Fruit fly (Drosophila melanogaster) whole organism, pupa: ENCODE measurements around the gene Prp16.

Experiments
- CG10348 ChIP-seq: fragments of 200-800 bp; sonication (Bioruptor generic); IDR thresholded peaks from 2 replicates; pipeline ENCODE4 v1.3.6; 2022; ENCODE audit warnings: missing biosample characterization, missing genetic modification characterization
- CG12605 ChIP-seq: fragments of 200-800 bp; sonication (Bioruptor generic); IDR thresholded peaks from 2 replicates; pipeline ENCODE4 v1.3.6; 2022; ENCODE audit warnings: missing biosample characterization, missing genetic modification characterization
- CG13204 ChIP-seq: fragments of 200-800 bp; sonication (Bioruptor generic); optimal IDR thresholded peaks from 2 replicates; lab custom pipeline; 2018; ENCODE audit warnings: missing biosample characterization, mild to moderate bottlenecking, missing genetic modification characterization, moderate library complexity
- CG17806 ChIP-seq: fragments of 200-800 bp; sonication (Bioruptor generic); optimal IDR thresholded peaks from 2 replicates; lab custom pipeline; 2018; ENCODE audit warnings: missing biosample characterization, mild to moderate bottlenecking, missing genetic modification characterization, moderate library complexity
- CG32121 ChIP-seq: fragments of 200-800 bp; sonication (Bioruptor generic); IDR thresholded peaks from 2 replicates; pipeline ENCODE4 v1.3.6; 2022; ENCODE audit warnings: missing biosample characterization, missing genetic modification characterization
- CG34367 ChIP-seq: fragments of 200-800 bp; sonication (Bioruptor generic); optimal IDR thresholded peaks from 2 replicates; lab custom pipeline; 2018; ENCODE audit warnings: missing biosample characterization, mild to moderate bottlenecking, missing genetic modification characterization
- CG9948 ChIP-seq: fragments of 200-800 bp; sonication (Bioruptor generic); optimal IDR thresholded peaks from 2 replicates; lab custom pipeline; 2018; ENCODE audit warnings: missing biosample characterization, mild to moderate bottlenecking, missing genetic modification characterization, moderate library complexity
- D1 ChIP-seq: fragments of 200-800 bp; sonication (Bioruptor generic); optimal IDR thresholded peaks from 2 replicates; lab custom pipeline; 2018; ENCODE audit warnings: missing biosample characterization, mild to moderate bottlenecking, missing genetic modification characterization, moderate library complexity
- EcR ChIP-seq: fragments of 200-800 bp; sonication (Bioruptor generic); optimal IDR thresholded peaks from 3 replicates; lab custom pipeline; 2019; ENCODE audit warnings: missing biosample characterization, missing genetic modification characterization, mild to moderate bottlenecking, moderate library complexity, missing genetic modification reagents
- Pif1A ChIP-seq: fragments of 200-800 bp; sonication (Bioruptor generic); optimal IDR thresholded peaks from 3 replicates; lab custom pipeline; 2016; ENCODE audit warnings: missing biosample characterization, missing genetic modification characterization
- fd96Ca ChIP-seq: fragments of 200-800 bp; sonication (Bioruptor generic); IDR thresholded peaks from 3 replicates; pipeline ENCODE4 v1.3.6; 2022; ENCODE audit warnings: missing biosample characterization, missing genetic modification characterization
- gl ChIP-seq: fragments of 200-800 bp; sonication (Bioruptor generic); optimal IDR thresholded peaks from 2 replicates; lab custom pipeline; 2018; ENCODE audit warnings: missing biosample characterization, mild to moderate bottlenecking, missing genetic modification characterization
- rn ChIP-seq: fragments of 200-800 bp; sonication (Bioruptor generic); IDR thresholded peaks from 2 replicates; pipeline ENCODE4 v1.3.6; 2022; ENCODE audit warnings: missing biosample characterization, missing genetic modification characterization

- no peak for TF ChIP-seq CG13204 (GFP tag; lab: Kevin White, UChicago)
- no peak for TF ChIP-seq CG17806 (tag; lab: Kevin White, UChicago)
- no peak for TF ChIP-seq CG9948
- no peak for TF ChIP-seq CG10348 (GFP tag; lab: Robert Waterston, UW)
- TF ChIP-seq fd96Ca (GFP tag; lab: Robert Waterston, UW), result no peak
- no peak for TF ChIP-seq gl (tag; lab: Kevin White, UChicago)
- TF ChIP-seq EcR (GFP tag; lab: Kevin White, UChicago), result no peak
- TF ChIP-seq rn, result no peak
- TF ChIP-seq CG12605 (GFP tag; lab: Robert Waterston, UW), result no peak
- no peak for TF ChIP-seq D1
- no peak for TF ChIP-seq CG32121 (GFP tag; lab: Robert Waterston, UW)
- no peak for TF ChIP-seq CG34367
- no peak for TF ChIP-seq Pif1A (GFP tag; lab: Kevin White, UChicago)
Observed at dm6 chrX:14193013-14193412, 8.1 kb upstream of the Prp16 start, which contains the start of gene yl.
